Fruit fly (Drosophila melanogaster): ENCODE measurements around the gene CG43091.

The CG43091 gene

DNA sequence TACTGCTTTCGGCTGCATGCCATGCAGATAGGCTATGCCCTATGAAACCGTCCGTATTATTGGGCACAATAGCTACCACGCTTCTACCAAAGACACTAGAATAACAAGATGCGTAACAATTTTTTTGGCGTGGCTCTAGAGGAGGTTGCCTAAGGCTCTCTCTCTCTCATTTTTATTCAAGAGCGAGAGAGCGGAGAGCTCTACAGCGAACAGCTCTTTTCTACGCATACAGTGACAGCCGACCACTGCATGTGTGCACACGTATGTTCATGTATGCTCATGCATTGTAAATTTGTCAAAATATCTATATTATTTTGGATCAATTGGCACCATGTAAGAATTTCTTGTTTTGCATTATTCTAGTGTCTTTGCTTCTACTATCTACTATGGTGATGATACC lies 35.5 kb downstream of the CG43091 start:
- TF ChIP-seq Crg-1 (GFP tag; optimal IDR thresholded peaks at IDR 0.05) (no peak), bab1 (GFP tag; optimal IDR thresholded peaks at IDR 0.05) (no peak), toe (GFP tag; optimal IDR thresholded peaks at IDR 0.05) (no peak), pad (GFP tag; optimal IDR thresholded peaks at IDR 0.05) (no peak), Clk (GFP tag; optimal IDR thresholded peaks at IDR 0.05) (no peak), CG1620 (GFP tag; optimal IDR thresholded peaks at IDR 0.05) (no peak), cnc (optimal IDR thresholded peaks at IDR 0.05) (no peak), CG12768 (GFP tag; optimal IDR thresholded peaks at IDR 0.05) (no peak), CG14711 (tag; optimal IDR thresholded peaks at IDR 0.05) (no peak), tj (GFP tag; optimal IDR thresholded peaks at IDR 0.05) (no peak), kay (GFP tag; ENCODE audit: borderline replicate concordance) (no peak), ovo (GFP tag; optimal IDR thresholded peaks at IDR 0.05) (no peak), CG33017 (tag; optimal IDR thresholded peaks at IDR 0.05) (no peak)

DNA sequence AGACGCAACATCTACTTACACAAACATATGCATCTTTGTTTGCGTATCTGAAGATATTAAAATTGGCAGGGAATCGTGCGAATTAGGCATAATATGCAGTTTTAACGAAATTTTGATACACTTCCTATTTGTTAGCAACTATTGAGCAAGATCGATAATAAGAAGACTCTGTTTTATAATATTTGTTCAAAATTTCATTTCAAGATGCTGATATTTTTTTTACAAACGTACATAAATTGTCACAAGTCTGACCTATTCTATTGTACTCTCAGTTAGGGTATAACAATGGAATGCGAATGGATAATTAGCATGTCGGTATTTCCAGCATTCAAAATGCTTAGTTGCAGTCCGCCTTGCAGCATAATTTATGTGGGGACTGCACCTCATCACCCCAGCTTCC lies 40.7 kb downstream of the CG43091 start:
- TF ChIP-seq Hr96 (GFP tag; optimal IDR thresholded peaks at IDR 0.05): no peak
- no peak for TF ChIP-seq CG33017 (tag; optimal IDR thresholded peaks at IDR 0.05)
- no peak for TF ChIP-seq tj (GFP tag; optimal IDR thresholded peaks at IDR 0.05)
- TF ChIP-seq pad (GFP tag; optimal IDR thresholded peaks at IDR 0.05): no peak
- no peak for TF ChIP-seq cnc (optimal IDR thresholded peaks at IDR 0.05)
- no peak for TF ChIP-seq kay (GFP tag; ENCODE audit: borderline replicate concordance)
- no peak for TF ChIP-seq CG11617 (GFP tag; optimal IDR thresholded peaks at IDR 0.05)
- no peak for TF ChIP-seq CG12768 (GFP tag; optimal IDR thresholded peaks at IDR 0.05)
- no peak for TF ChIP-seq cic (GFP tag; optimal IDR thresholded peaks at IDR 0.05)
- TF ChIP-seq toe (GFP tag; optimal IDR thresholded peaks at IDR 0.05): no peak

DNA sequence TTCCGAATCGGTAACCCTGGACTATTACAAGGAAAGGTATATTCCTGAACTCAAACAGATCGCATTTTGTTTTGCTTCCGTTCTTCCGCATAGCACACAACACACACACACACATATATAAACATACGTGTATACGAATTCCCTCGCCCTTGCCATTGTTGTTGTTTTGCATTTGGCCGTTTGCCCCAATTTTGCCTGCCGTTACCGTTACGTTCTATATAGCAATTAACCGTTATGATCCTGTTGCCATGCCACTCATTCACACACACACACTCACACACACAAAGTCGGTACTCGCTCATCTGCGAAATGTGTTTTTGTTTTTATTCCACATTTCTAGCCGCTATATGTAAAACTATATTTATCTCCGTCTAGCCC lies 41.1 kb downstream of the CG43091 start:
- TF ChIP-seq cic (GFP tag; optimal IDR thresholded peaks at IDR 0.05) (peak; percentile 8), CG1620 (GFP tag; optimal IDR thresholded peaks at IDR 0.05) (no peak), ovo (GFP tag; optimal IDR thresholded peaks at IDR 0.05) (peak; percentile 86), pad (GFP tag; optimal IDR thresholded peaks at IDR 0.05) (peak; percentile 88), tj (GFP tag; optimal IDR thresholded peaks at IDR 0.05) (peak; percentile 4), CG14711 (tag; optimal IDR thresholded peaks at IDR 0.05) (no peak)

DNA sequence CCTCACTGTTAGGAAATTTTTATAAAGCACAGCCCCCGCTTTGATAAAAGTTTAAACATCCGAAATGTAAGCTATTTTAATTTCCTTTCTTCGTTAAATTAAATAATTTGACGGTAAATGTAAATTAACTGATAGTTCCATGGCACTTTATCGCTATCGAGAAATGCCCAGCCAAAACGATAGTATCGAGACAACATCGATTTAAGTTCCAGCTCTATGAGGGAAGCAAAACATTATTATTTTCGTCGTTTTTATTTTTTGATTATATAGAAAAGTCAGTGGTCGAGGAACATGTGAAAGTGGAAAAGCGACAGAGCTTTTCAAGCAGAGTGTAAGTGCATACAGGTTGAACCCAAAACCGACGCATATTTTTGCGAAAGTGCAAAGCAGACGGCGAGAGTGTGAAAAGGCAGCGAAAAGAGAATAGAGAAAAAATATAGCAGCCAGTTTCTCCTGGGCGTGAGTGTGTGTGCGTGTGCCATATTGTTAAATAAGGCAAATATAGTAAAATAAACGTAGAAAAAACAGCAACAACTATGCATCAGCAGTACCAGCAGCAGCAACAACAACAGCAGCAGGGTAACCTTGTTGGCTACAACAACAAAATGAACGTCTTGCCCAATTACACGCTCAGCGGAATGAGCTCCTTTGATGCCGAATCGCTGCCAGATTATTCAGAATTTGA lies 41.6 kb downstream of the CG43091 start, which contains the start of gene CG45049:
TSS of gene CG45049 (plus strand) at position 197 of the 685 bp plus-strand sequence.
- TF ChIP-seq cic (GFP tag; optimal IDR thresholded peaks at IDR 0.05): peak; percentile 78
- no peak for TF ChIP-seq Clk (GFP tag; optimal IDR thresholded peaks at IDR 0.05)
- no peak for TF ChIP-seq CG1620 (GFP tag; optimal IDR thresholded peaks at IDR 0.05)
- TF ChIP-seq toe (GFP tag; optimal IDR thresholded peaks at IDR 0.05): no peak
- no peak for TF ChIP-seq ovo (GFP tag; optimal IDR thresholded peaks at IDR 0.05)
- TF ChIP-seq tj (GFP tag; optimal IDR thresholded peaks at IDR 0.05): peak; percentile 34
- TF ChIP-seq CG7101 (tag; optimal IDR thresholded peaks at IDR 0.05): no peak
- TF ChIP-seq bab1 (GFP tag; optimal IDR thresholded peaks at IDR 0.05): peak; percentile 23
- TF ChIP-seq CG12768 (GFP tag; optimal IDR thresholded peaks at IDR 0.05): no peak

DNA sequence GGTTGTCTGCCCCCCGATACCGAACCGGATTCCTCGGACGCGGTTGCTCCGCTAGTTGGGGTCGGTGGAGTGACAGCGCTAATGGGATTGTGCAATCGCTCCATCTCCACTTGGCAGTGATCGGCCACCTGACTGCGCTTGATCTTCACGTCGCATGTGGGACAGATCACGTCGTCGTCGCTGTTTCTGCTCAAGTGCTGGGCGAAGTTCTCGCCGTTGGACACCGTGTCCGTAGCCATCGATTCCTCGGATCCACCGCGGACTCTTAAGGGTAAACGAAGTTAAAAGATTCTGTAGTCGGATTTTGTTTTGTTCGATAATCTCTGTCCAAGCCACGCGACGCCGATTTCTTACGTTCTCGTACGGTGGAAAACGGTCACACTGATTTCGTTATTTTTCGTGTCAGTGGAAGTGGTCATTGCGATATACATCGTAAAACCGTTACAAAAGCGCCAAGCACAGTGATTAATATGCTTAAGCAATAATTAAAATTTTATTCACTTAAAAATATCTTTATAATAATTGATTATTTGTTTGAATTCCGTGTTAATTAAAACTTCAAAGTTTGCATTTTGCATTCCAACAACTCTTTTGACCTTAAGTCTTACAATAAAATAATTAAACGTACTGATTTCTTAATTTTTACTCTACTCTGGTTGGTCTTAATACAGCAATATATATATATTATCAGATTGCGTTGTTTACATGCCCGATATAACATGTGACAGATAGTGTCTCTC lies 42.3 kb downstream of the CG43091 start, which contains the start of gene RNF220:
TSS of gene RNF220 (minus strand) at position 384 of the 740 bp plus-strand sequence.
- TF ChIP-seq tj (GFP tag; optimal IDR thresholded peaks at IDR 0.05) (no peak), cnc (optimal IDR thresholded peaks at IDR 0.05) (no peak), Mnt (GFP tag; optimal IDR thresholded peaks at IDR 0.05) (peak; percentile 62), CG1620 (GFP tag; optimal IDR thresholded peaks at IDR 0.05) (peak; percentile 39), CG7045 (GFP tag; optimal IDR thresholded peaks at IDR 0.05) (no peak)

DNA sequence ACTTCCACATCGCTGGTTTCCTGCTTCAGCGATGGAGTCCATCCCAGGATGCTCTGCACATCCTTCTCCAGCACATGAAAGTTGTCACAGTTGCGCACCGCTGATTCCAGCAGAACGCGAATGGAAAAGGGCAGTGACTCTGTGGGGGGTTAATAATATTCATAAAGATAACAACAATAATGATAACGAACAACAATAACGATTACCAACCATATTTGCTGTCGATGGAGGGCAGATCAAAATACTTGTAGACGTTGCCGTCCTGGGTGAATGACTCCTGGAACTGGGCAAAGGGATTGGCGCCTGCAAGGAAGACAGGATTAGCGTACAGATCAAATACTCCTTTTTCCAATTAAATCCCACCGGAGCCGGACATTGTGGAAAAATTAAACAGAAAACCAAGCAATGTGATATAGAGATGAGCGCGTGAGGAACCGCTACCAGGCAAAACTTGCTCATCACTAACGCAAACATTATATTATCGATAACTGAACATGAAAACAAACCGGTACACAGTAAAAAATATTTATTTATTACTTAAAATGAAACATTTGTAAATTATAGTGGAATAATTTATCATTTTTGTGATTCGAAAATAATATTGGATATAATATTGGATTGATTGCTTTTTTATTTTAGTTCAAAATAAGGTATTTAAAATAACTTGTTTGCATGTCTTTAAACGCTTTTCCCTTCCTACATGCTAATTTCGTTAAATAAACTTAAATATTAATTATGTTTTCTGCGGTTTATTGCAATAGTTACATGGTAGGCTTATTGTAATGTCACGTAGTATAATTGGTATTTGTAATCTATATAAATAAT lies 44.2 kb downstream of the CG43091 start, which contains the start of gene Irp-1A:
TSS of gene Irp-1A (minus strand) at position 439 of the 825 bp plus-strand sequence.
- peak; percentile 73 for TF ChIP-seq bab1 (GFP tag; optimal IDR thresholded peaks at IDR 0.05)
- no peak for TF ChIP-seq Hr96 (GFP tag; optimal IDR thresholded peaks at IDR 0.05)
- peak; percentile 70 for TF ChIP-seq CG7045 (GFP tag; optimal IDR thresholded peaks at IDR 0.05)
- peak; percentile 39 for TF ChIP-seq tj (GFP tag; optimal IDR thresholded peaks at IDR 0.05)
- peak; percentile 17 for TF ChIP-seq CG1620 (GFP tag; optimal IDR thresholded peaks at IDR 0.05)
- no peak for TF ChIP-seq CG5204 (GFP tag; optimal IDR thresholded peaks at IDR 0.05)
- peak; percentile 59 for TF ChIP-seq Mnt (GFP tag; optimal IDR thresholded peaks at IDR 0.05)
- TF ChIP-seq CG14711 (tag; optimal IDR thresholded peaks at IDR 0.05): peak; percentile 76
- no peak for TF ChIP-seq CG12768 (GFP tag; optimal IDR thresholded peaks at IDR 0.05)
- TF ChIP-seq cnc (optimal IDR thresholded peaks at IDR 0.05): no peak
- peak; percentile 59 for TF ChIP-seq toe (GFP tag; optimal IDR thresholded peaks at IDR 0.05)
- peak; percentile 74 for TF ChIP-seq CG7101 (tag; optimal IDR thresholded peaks at IDR 0.05)
- TF ChIP-seq kay (GFP tag; ENCODE audit: borderline replicate concordance): no peak
- peak; percentile 19 for TF ChIP-seq pad (GFP tag; optimal IDR thresholded peaks at IDR 0.05)
- TF ChIP-seq ovo (GFP tag; optimal IDR thresholded peaks at IDR 0.05): no peak
- peak; percentile 68 for TF ChIP-seq CG11617 (GFP tag; optimal IDR thresholded peaks at IDR 0.05)
- no peak for TF ChIP-seq Clk (GFP tag; optimal IDR thresholded peaks at IDR 0.05)
- TF ChIP-seq CG33017 (tag; optimal IDR thresholded peaks at IDR 0.05): peak; percentile 77
- TF ChIP-seq cic (GFP tag; optimal IDR thresholded peaks at IDR 0.05): peak; percentile 10
- peak; percentile 7 for TF ChIP-seq Crg-1 (GFP tag; optimal IDR thresholded peaks at IDR 0.05)
